Worm (Caenorhabditis elegans) whole organism, mixed stage, embryonic: Measurements from ENCODE around the gene T14B4.8.
"Not testable (repeated sequence)": the region's sequence is repeated elsewhere in the genome, so short reads cannot be mapped to it uniquely, and the experiment has no call there.

Experiments used
- M03D4.4 ChIP-seq: sonication (generic microtip); optimal IDR thresholded peaks from 2 replicates; lab custom pipeline; 2017; ENCODE audit warnings: mild to moderate bottlenecking, missing genetic modification characterization, missing compliant biosample characterization
- bed-3 ChIP-seq: fragments of 200-800 bp; sonication (Bioruptor generic); optimal IDR thresholded peaks from 3 replicates; lab custom pipeline; 2018; ENCODE audit warnings: mild to moderate bottlenecking, missing genetic modification characterization, moderate library complexity, missing compliant biosample characterization
- blmp-1 ChIP-seq: fragments of 150-350 bp; optimal IDR thresholded peaks from 2 replicates; lab custom pipeline; 2014; ENCODE audit warnings: missing biosample characterization, missing genetic modification characterization
- ceh-39 ChIP-seq: fragments of 150-350 bp; optimal IDR thresholded peaks from 2 replicates; lab custom pipeline; 2014; ENCODE audit warnings: missing biosample characterization, missing genetic modification characterization
- ceh-83 ChIP-seq: fragments of 200-800 bp; sonication (Bioruptor generic); optimal IDR thresholded peaks from 2 replicates; lab custom pipeline; 2018; ENCODE audit warnings: mild to moderate bottlenecking, missing genetic modification characterization, missing compliant biosample characterization
- ces-1 ChIP-seq: fragments of 150-350 bp; optimal IDR thresholded peaks from 2 replicates; lab custom pipeline; 2014; ENCODE audit warnings: missing biosample characterization, missing genetic modification reagents, missing genetic modification characterization
- cnd-1 ChIP-seq: fragments of 200-800 bp; sonication (Bioruptor generic); optimal IDR thresholded peaks from 2 replicates; lab custom pipeline; 2018; ENCODE audit warnings: mild to moderate bottlenecking, missing genetic modification characterization, missing compliant biosample characterization
- drap-1 ChIP-seq: fragments of 200-800 bp; sonication (Bioruptor generic); optimal IDR thresholded peaks from 3 replicates; lab custom pipeline; 2018; ENCODE audit warnings: mild to moderate bottlenecking, missing genetic modification characterization, missing compliant biosample characterization
- elt-1 ChIP-seq: sonication (generic microtip); optimal IDR thresholded peaks from 2 replicates; lab custom pipeline; 2017; ENCODE audit warnings: missing genetic modification characterization, mild to moderate bottlenecking, missing compliant biosample characterization, antibody characterized with exemption, moderate library complexity, borderline replicate concordance; ENCODE audit not compliant: insufficient read depth
- elt-3 ChIP-seq: fragments of 150-350 bp; optimal IDR thresholded peaks from 2 replicates; lab custom pipeline; 2014; ENCODE audit warnings: missing biosample characterization, missing genetic modification characterization
- flh-1 ChIP-seq: fragments of 200-800 bp; sonication (Bioruptor generic); optimal IDR thresholded peaks from 2 replicates; lab custom pipeline; 2018; ENCODE audit warnings: mild to moderate bottlenecking, missing genetic modification characterization, moderate library complexity, missing compliant biosample characterization
- ham-2 ChIP-seq: fragments of 200-800 bp; sonication (Bioruptor generic); optimal IDR thresholded peaks from 2 replicates; lab custom pipeline; 2018; ENCODE audit warnings: mild to moderate bottlenecking, missing genetic modification characterization, missing compliant biosample characterization
- hlh-1 ChIP-seq: fragments of 150-350 bp; optimal IDR thresholded peaks from 2 replicates; lab custom pipeline; 2014; ENCODE audit warnings: missing biosample characterization, missing genetic modification reagents, missing genetic modification characterization
- lin-13 ChIP-seq: fragments of 150-350 bp; optimal IDR thresholded peaks from 2 replicates; lab custom pipeline; 2014; ENCODE audit warnings: missing biosample characterization, missing genetic modification characterization
- lsy-2 ChIP-seq: fragments of 150-350 bp; optimal IDR thresholded peaks from 2 replicates; lab custom pipeline; 2014; ENCODE audit warnings: missing biosample characterization, missing genetic modification characterization
- mab-5 ChIP-seq: fragments of 150-350 bp; optimal IDR thresholded peaks from 2 replicates; lab custom pipeline; 2014; ENCODE audit warnings: missing biosample characterization, missing genetic modification characterization
- mep-1 ChIP-seq: fragments of 150-350 bp; optimal IDR thresholded peaks from 2 replicates; lab custom pipeline; 2017; ENCODE audit warnings: missing biosample characterization, missing genetic modification reagents, missing genetic modification characterization, inconsistent platforms
- mls-2 ChIP-seq: sonication (generic microtip); optimal IDR thresholded peaks from 2 replicates; lab custom pipeline; 2016; ENCODE audit warnings: mild to moderate bottlenecking, missing genetic modification characterization, moderate library complexity, missing compliant biosample characterization
- nhr-12 ChIP-seq: fragments of 150-350 bp; optimal IDR thresholded peaks from 2 replicates; lab custom pipeline; 2014; ENCODE audit warnings: missing biosample characterization, missing genetic modification characterization
- nhr-2 ChIP-seq: fragments of 150-350 bp; optimal IDR thresholded peaks from 2 replicates; lab custom pipeline; 2014; ENCODE audit warnings: missing biosample characterization, missing genetic modification characterization
- nhr-237 ChIP-seq: fragments of 150-350 bp; optimal IDR thresholded peaks from 2 replicates; lab custom pipeline; 2014; ENCODE audit warnings: missing biosample characterization, missing genetic modification characterization
- nhr-28 ChIP-seq: fragments of 150-350 bp; optimal IDR thresholded peaks from 2 replicates; lab custom pipeline; 2014; ENCODE audit warnings: missing biosample characterization, missing genetic modification characterization
- nhr-76 ChIP-seq: sonication (generic microtip); optimal IDR thresholded peaks from 2 replicates; lab custom pipeline; 2017; ENCODE audit warnings: missing biosample characterization, missing genetic modification characterization
- pha-4 ChIP-seq: fragments of 150-350 bp; optimal IDR thresholded peaks from 2 replicates; lab custom pipeline; 2018; ENCODE audit warnings: missing biosample characterization, missing genetic modification reagents, missing genetic modification characterization
- sem-2 ChIP-seq: fragments of 200-800 bp; sonication (Bioruptor generic); optimal IDR thresholded peaks from 2 replicates; lab custom pipeline; 2018; ENCODE audit warnings: mild to moderate bottlenecking, missing genetic modification characterization, missing compliant biosample characterization
- snpc-4 ChIP-seq: fragments of 150-350 bp; optimal IDR thresholded peaks from 2 replicates; lab custom pipeline; 2014; ENCODE audit warnings: missing biosample characterization, missing genetic modification characterization
- sptf-1 ChIP-seq: sonication (generic microtip); optimal IDR thresholded peaks from 2 replicates; lab custom pipeline; 2017; ENCODE audit warnings: mild to moderate bottlenecking, missing genetic modification characterization, moderate library complexity, missing compliant biosample characterization
- tbx-8 ChIP-seq: fragments of 200-800 bp; sonication (Bioruptor generic); optimal IDR thresholded peaks from 2 replicates; lab custom pipeline; 2018; ENCODE audit warnings: mild to moderate bottlenecking, missing genetic modification characterization, moderate library complexity, missing compliant biosample characterization
- unc-120 ChIP-seq: sonication (generic microtip); optimal IDR thresholded peaks from 2 replicates; lab custom pipeline; 2017; ENCODE audit warnings: missing genetic modification characterization, missing compliant biosample characterization; ENCODE audit not compliant: poor library complexity, severe bottlenecking
- unc-39 ChIP-seq: fragments of 150-350 bp; optimal IDR thresholded peaks from 2 replicates; lab custom pipeline; 2014; ENCODE audit warnings: missing biosample characterization, missing genetic modification characterization
- unc-62 ChIP-seq: fragments of 150-350 bp; optimal IDR thresholded peaks from 2 replicates; lab custom pipeline; 2014; ENCODE audit warnings: missing biosample characterization, missing genetic modification reagents, missing genetic modification characterization
- zip-8 ChIP-seq: fragments of 150-350 bp; optimal IDR thresholded peaks from 2 replicates; lab custom pipeline; 2014; ENCODE audit warnings: missing biosample characterization, missing genetic modification characterization
- ztf-11 ChIP-seq: fragments of 150-350 bp; optimal IDR thresholded peaks from 2 replicates; lab custom pipeline; 2014; ENCODE audit warnings: missing biosample characterization, missing genetic modification characterization

T14B4.8 gene

ce11 chrII:6729331-6729730 lies at the start of gene T14B4.8:
Gene T14B4.8, minus strand, starts transcription at chrII:6729390.
- TF ChIP-seq mep-1 (tag; lab: Kevin White, UChicago) (peak; percentile 2), blmp-1 (tag; lab: Kevin White, UChicago) (no peak), lsy-2 (tag; lab: Kevin White, UChicago) (no peak), nhr-76 (tag; lab: Kevin White, UChicago) (no peak), ces-1 (GFP tag; lab: Kevin White, UChicago) (peak; percentile 77), drap-1 (GFP tag; lab: Kevin White, UChicago) (no peak), unc-62 (peak; percentile 31), nhr-12 (tag; lab: Kevin White, UChicago) (no peak), elt-3 (tag; lab: Kevin White, UChicago) (no peak), nhr-28 (tag; lab: Kevin White, UChicago) (no peak), unc-120 (peak; percentile 24), elt-1 (tag; lab: Kevin White, UChicago) (no peak), nhr-237 (tag; lab: Kevin White, UChicago) (no peak), lin-13 (tag; lab: Kevin White, UChicago) (no peak), ceh-83 (GFP tag; lab: Kevin White, UChicago) (no peak), pha-4 (tag; lab: Kevin White, UChicago) (no peak), nhr-2 (tag; lab: Kevin White, UChicago) (no peak), flh-1 (GFP tag; lab: Kevin White, UChicago) (no peak), M03D4.4 (tag; lab: Kevin White, UChicago) (no peak), hlh-1 (tag; lab: Kevin White, UChicago) (no peak), mls-2 (tag; lab: Kevin White, UChicago) (no peak), ham-2 (GFP tag; lab: Kevin White, UChicago) (no peak), tbx-8 (GFP tag; lab: Kevin White, UChicago) (no peak), unc-39 (tag; lab: Kevin White, UChicago) (no peak), sptf-1 (tag; lab: Kevin White, UChicago) (peak; percentile 22)

- TF ChIP-seq ham-2 (GFP tag; lab: Kevin White, UChicago) (no peak), nhr-76 (tag; lab: Kevin White, UChicago) (no peak), ces-1 (GFP tag; lab: Kevin White, UChicago) (peak; percentile 44), nhr-2 (tag; lab: Kevin White, UChicago) (no peak), sptf-1 (tag; lab: Kevin White, UChicago) (peak; percentile 9), M03D4.4 (tag; lab: Kevin White, UChicago) (no peak)
Observed at ce11 chrII:6776418-6777034, 47.3 kb upstream of the T14B4.8 start, which contains the start of gene ssup-72. Gene ssup-72, plus strand, starts transcription at chrII:6776598.

- not testable (repeated sequence) for TF ChIP-seq hlh-1, mls-2, elt-3 (tag; lab: Kevin White, UChicago)
Observed at ce11 chrII:6775076-6775475, 45.9 kb upstream of the T14B4.8 start, which contains the start of gene agr-1. Gene agr-1, minus strand, starts transcription at chrII:6775176.

- TF ChIP-seq zip-8 = no peak
- peak; percentile 73 for TF ChIP-seq ces-1 (GFP tag; lab: Kevin White, UChicago)
Observed at ce11 chrII:6772482-6772881, 43.3 kb upstream of the T14B4.8 start.

- TF ChIP-seq bed-3 (GFP tag; lab: Kevin White, UChicago) (no peak), lin-13 (tag; lab: Kevin White, UChicago) (no peak), ztf-11 (tag; lab: Kevin White, UChicago) (no peak), elt-1 (tag; lab: Kevin White, UChicago) (no peak), mls-2 (tag; lab: Kevin White, UChicago) (no peak), ceh-83 (GFP tag; lab: Kevin White, UChicago) (no peak), sem-2 (no peak), ceh-39 (tag; lab: Kevin White, UChicago) (no peak), nhr-76 (tag; lab: Kevin White, UChicago) (no peak), hlh-1 (tag; lab: Kevin White, UChicago) (no peak), mab-5 (tag; lab: Kevin White, UChicago) (no peak), tbx-8 (GFP tag; lab: Kevin White, UChicago) (no peak), cnd-1 (tag; lab: Kevin White, UChicago) (no peak), sptf-1 (tag; lab: Kevin White, UChicago) (no peak), drap-1 (GFP tag; lab: Kevin White, UChicago) (no peak), unc-39 (tag; lab: Kevin White, UChicago) (no peak), flh-1 (GFP tag; lab: Kevin White, UChicago) (no peak), snpc-4 (tag; lab: Kevin White, UChicago) (no peak)
- TF ChIP-seq, all 35 proteins: peak for 0
Observed at ce11 chrII:6770030-6770429, 40.8 kb upstream of the T14B4.8 start.
